Fruit fly (Drosophila melanogaster) whole organism, embryonic: ENCODE measurements around the gene ND-AGGG.
"Not testable (repeated sequence)": the region's sequence is repeated elsewhere in the genome, so short reads cannot be mapped to it uniquely, and the experiment has no call there.

Experiments
- Antp ChIP-seq: fragments of 200-800 bp; sonication (Bioruptor generic); optimal IDR thresholded peaks from 3 replicates; lab custom pipeline; 2016; ENCODE audit warnings: missing biosample characterization, missing genetic modification characterization
- Atf6 ChIP-seq: fragments of 200-800 bp; sonication (Bioruptor generic); IDR thresholded peaks from 2 replicates; pipeline ENCODE4 v1.3.6; 2022; ENCODE audit warnings: missing biosample characterization, missing genetic modification characterization
- BEAF-32 ChIP-seq: fragments of 200-800 bp; sonication (Bioruptor generic); optimal IDR thresholded peaks from 3 replicates; lab custom pipeline; 2017; ENCODE audit warnings: missing biosample characterization, missing genetic modification characterization, mild to moderate bottlenecking, moderate library complexity, missing genetic modification reagents
- Bteb2 ChIP-seq: fragments of 200-800 bp; sonication (Bioruptor generic); optimal IDR thresholded peaks from 2 replicates; lab custom pipeline; 2016; ENCODE audit warnings: missing biosample characterization, missing genetic modification characterization
- CG1024 ChIP-seq: fragments of 200-800 bp; sonication (Bioruptor generic); IDR thresholded peaks from 2 replicates; pipeline ENCODE4 v1.3.6; 2022; ENCODE audit warnings: missing biosample characterization, missing genetic modification characterization
- CG10462 ChIP-seq: fragments of 200-800 bp; sonication (Bioruptor generic); optimal IDR thresholded peaks from 2 replicates; lab custom pipeline; 2016; ENCODE audit warnings: missing biosample characterization, missing genetic modification characterization
- CG11560 ChIP-seq: fragments of 200-800 bp; sonication (Bioruptor generic); IDR thresholded peaks from 3 replicates; pipeline ENCODE4 v1.3.6; 2022; ENCODE audit warnings: missing biosample characterization, missing genetic modification characterization
- CG14710 ChIP-seq: fragments of 200-800 bp; sonication (Bioruptor generic); optimal IDR thresholded peaks from 3 replicates; lab custom pipeline; 2019; ENCODE audit warnings: missing biosample characterization, mild to moderate bottlenecking, missing genetic modification characterization, moderate library complexity
- CG1603 ChIP-seq: fragments of 200-800 bp; sonication (Bioruptor generic); optimal IDR thresholded peaks from 2 replicates; lab custom pipeline; 2019; ENCODE audit warnings: missing biosample characterization, mild to moderate bottlenecking, missing genetic modification characterization, moderate library complexity
- CG17802 ChIP-seq: fragments of 200-800 bp; sonication (Bioruptor generic); optimal IDR thresholded peaks from 2 replicates; lab custom pipeline; 2018; ENCODE audit warnings: missing biosample characterization, mild to moderate bottlenecking, missing genetic modification characterization, moderate library complexity
- CG2129 ChIP-seq: fragments of 200-800 bp; sonication (Bioruptor generic); IDR thresholded peaks from 2 replicates; pipeline ENCODE4 v1.3.6; 2022; ENCODE audit warnings: missing biosample characterization, missing genetic modification characterization; ENCODE audit not compliant: partially characterized antibody
- CG2875 ChIP-seq: fragments of 200-800 bp; sonication (Bioruptor generic); optimal IDR thresholded peaks from 2 replicates; lab custom pipeline; 2017; ENCODE audit warnings: missing biosample characterization, mild to moderate bottlenecking, missing genetic modification characterization, missing genetic modification reagents
- CG30020 ChIP-seq: fragments of 200-800 bp; optimal IDR thresholded peaks from 2 replicates; lab custom pipeline; 2019; ENCODE audit warnings: missing biosample characterization, mild to moderate bottlenecking, missing genetic modification characterization, moderate library complexity
- CG32772 ChIP-seq: fragments of 200-800 bp; sonication (Bioruptor generic); IDR thresholded peaks from 2 replicates; pipeline ENCODE4 v1.3.6; 2022; ENCODE audit warnings: missing biosample characterization, missing genetic modification characterization
- CG4404 ChIP-seq: fragments of 200-800 bp; sonication (Bioruptor generic); IDR thresholded peaks from 2 replicates; pipeline ENCODE4 v1.3.6; 2022; ENCODE audit warnings: missing biosample characterization, missing genetic modification characterization
- CG7357 ChIP-seq: fragments of 200-800 bp; sonication (Bioruptor generic); IDR thresholded peaks from 3 replicates; pipeline ENCODE4 v1.3.6; 2022; ENCODE audit warnings: missing biosample characterization, missing genetic modification characterization
- CG7963 ChIP-seq: fragments of 200-800 bp; sonication (Bioruptor generic); IDR thresholded peaks from 3 replicates; pipeline ENCODE4 v1.3.6; 2022; ENCODE audit warnings: missing biosample characterization, missing genetic modification characterization; ENCODE audit not compliant: partially characterized antibody
- Dref ChIP-seq: fragments of 200-800 bp; sonication (Bioruptor generic); IDR thresholded peaks from 2 replicates; pipeline ENCODE4 v1.3.6; 2022; ENCODE audit warnings: missing biosample characterization, missing genetic modification characterization
- Ets65A ChIP-seq: fragments of 200-800 bp; sonication (Bioruptor generic); peaks from one replicate; lab custom pipeline; 2016; ENCODE audit warnings: missing biosample characterization, missing genetic modification characterization
- HLH4C ChIP-seq: fragments of 200-800 bp; sonication (Bioruptor generic); IDR thresholded peaks from 3 replicates; pipeline ENCODE4 v1.3.6; 2022; ENCODE audit warnings: missing biosample characterization, missing genetic modification characterization; ENCODE audit not compliant: partially characterized antibody
- Lhr ChIP-seq: fragments of 200-800 bp; sonication (Bioruptor generic); optimal IDR thresholded peaks from 3 replicates; lab custom pipeline; 2017; ENCODE audit warnings: mild to moderate bottlenecking, missing biosample characterization, missing genetic modification reagents, missing genetic modification characterization
- Ptx1 ChIP-seq: fragments of 200-800 bp; sonication (Bioruptor generic); IDR thresholded peaks from 2 replicates; pipeline ENCODE4 v1.3.6; 2022; ENCODE audit warnings: missing biosample characterization, missing genetic modification characterization
- Spps ChIP-seq: fragments of 200-800 bp; sonication (Bioruptor generic); optimal IDR thresholded peaks from 2 replicates; lab custom pipeline; 2018; ENCODE audit warnings: missing biosample characterization, mild to moderate bottlenecking, missing genetic modification characterization
- Sry-δ ChIP-seq: fragments of 200-800 bp; sonication (Bioruptor generic); optimal IDR thresholded peaks from 2 replicates; lab custom pipeline; 2016; ENCODE audit warnings: missing biosample characterization, missing genetic modification characterization
- Tbp ChIP-seq: fragments of >200 bp; optimal IDR thresholded peaks from 2 replicates; lab custom pipeline; 2018; ENCODE audit warnings: missing biosample characterization, missing genetic modification characterization
- Trl ChIP-seq, 3 experiments: fragments of >200 bp in 2 of 3; fragments of 200-800 bp in 1 of 3; sonication (Bioruptor generic) in 1 of 3; optimal IDR thresholded peaks; 2 replicates in 1 of 3; 3 replicates in 2 of 3; lab custom pipeline; 2016 to 2017; ENCODE audit warnings: missing biosample characterization in 1 of 3, missing genetic modification characterization in 1 of 3
- ara ChIP-seq: fragments of 200-800 bp; sonication (Bioruptor generic); IDR thresholded peaks from 2 replicates; pipeline ENCODE4 v1.3.6; 2022; ENCODE audit warnings: missing biosample characterization, missing genetic modification characterization
- br ChIP-seq: fragments of >200 bp; optimal IDR thresholded peaks from 2 replicates; lab custom pipeline; 2017
- dmrt11E ChIP-seq: fragments of 200-800 bp; sonication (Bioruptor generic); optimal IDR thresholded peaks from 3 replicates; lab custom pipeline; 2018; ENCODE audit warnings: missing biosample characterization, mild to moderate bottlenecking, missing genetic modification characterization, moderate library complexity
- esg ChIP-seq: fragments of 200-800 bp; sonication (Bioruptor generic); conservative IDR thresholded peaks from 2 replicates; pipeline ENCODE4 v1.3.6; 2022; ENCODE audit warnings: missing biosample characterization, missing genetic modification characterization
- hb ChIP-seq: fragments of 200-800 bp; sonication (Bioruptor generic); IDR thresholded peaks from 3 replicates; pipeline ENCODE4 v1.3.6; 2022; ENCODE audit warnings: missing biosample characterization, missing genetic modification characterization; ENCODE audit not compliant: partially characterized antibody
- inv ChIP-seq: fragments of 200-800 bp; sonication (Bioruptor generic); IDR thresholded peaks from 2 replicates; pipeline ENCODE4 v1.3.6; 2022; ENCODE audit warnings: missing biosample characterization, missing genetic modification characterization; ENCODE audit not compliant: partially characterized antibody
- kni ChIP-seq: fragments of 200-800 bp; sonication (Bioruptor generic); optimal IDR thresholded peaks from 3 replicates; lab custom pipeline; 2017; ENCODE audit warnings: mild to moderate bottlenecking, missing biosample characterization, missing genetic modification reagents, missing genetic modification characterization
- org-1 ChIP-seq: fragments of 200-800 bp; sonication (Bioruptor generic); optimal IDR thresholded peaks from 2 replicates; lab custom pipeline; 2017; ENCODE audit warnings: missing biosample characterization, missing genetic modification characterization
- row ChIP-seq: fragments of 200-800 bp; sonication (Bioruptor generic); IDR thresholded peaks from 3 replicates; pipeline ENCODE4 v1.3.6; 2022; ENCODE audit warnings: missing biosample characterization, missing genetic modification characterization
- scrt ChIP-seq: fragments of 200-800 bp; sonication (Bioruptor generic); optimal IDR thresholded peaks from 2 replicates; lab custom pipeline; 2018; ENCODE audit warnings: missing biosample characterization, mild to moderate bottlenecking, missing genetic modification characterization, moderate library complexity
- sens ChIP-seq: fragments of 200-800 bp; sonication (Bioruptor generic); peaks from one replicate; lab custom pipeline; 2016; ENCODE audit warnings: missing biosample characterization, missing genetic modification characterization
- ssp ChIP-seq: fragments of 200-800 bp; sonication (Bioruptor generic); IDR thresholded peaks from 2 replicates; pipeline ENCODE4 v1.3.6; 2022; ENCODE audit warnings: missing biosample characterization, missing genetic modification characterization
- trem ChIP-seq: fragments of 200-800 bp; optimal IDR thresholded peaks from 3 replicates; lab custom pipeline; 2019; ENCODE audit warnings: missing biosample characterization, mild to moderate bottlenecking, missing genetic modification characterization, moderate library complexity
- zf30C ChIP-seq: fragments of 200-800 bp; sonication (Bioruptor generic); optimal IDR thresholded peaks from 3 replicates; lab custom pipeline; 2018; ENCODE audit warnings: missing biosample characterization, mild to moderate bottlenecking, missing genetic modification characterization

ND-AGGG gene

DNA sequence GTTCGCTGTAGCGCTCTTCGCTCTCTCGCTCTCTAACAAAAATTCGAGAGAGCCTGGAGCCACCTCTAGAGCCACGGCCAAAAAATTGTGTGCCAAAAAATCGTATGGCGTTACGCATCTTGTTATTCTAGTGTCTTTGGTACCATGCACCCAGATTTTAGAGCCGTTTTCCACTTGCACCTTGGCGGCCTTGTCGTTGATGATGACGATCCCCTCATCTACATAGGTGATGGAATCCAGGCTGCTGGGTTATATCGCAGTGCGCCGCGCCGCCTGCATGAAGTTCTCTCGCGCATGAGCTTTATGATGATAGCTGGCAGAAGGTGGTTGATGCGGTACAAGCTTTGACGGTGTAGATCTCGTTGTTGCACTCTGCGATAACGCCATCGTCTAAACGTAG, 46.8 kb upstream of the ND-AGGG start:
- TF ChIP-seq CG4404 (GFP tag; lab: Robert Waterston, UW): peak; percentile 23; the same call in 1 of the 2 replicates
- peak; percentile 9; the same call in 1 of the 2 replicates for TF ChIP-seq CG1024 (GFP tag; lab: Robert Waterston, UW)
- TF ChIP-seq CG7357 (GFP tag; lab: Robert Waterston, UW): peak; percentile 53; the same call in 2 of the 3 replicates
- peak; percentile 34; the same call in 2 of the 3 replicates for TF ChIP-seq HLH4C (GFP tag; lab: Robert Waterston, UW)
- peak in 1 of 2 experiments; percentile 7 for TF ChIP-seq Trl (optimal IDR thresholded peaks at IDR 0.05; lab: Kevin White, UChicago)
- not testable (repeated sequence) for TF ChIP-seq Trl (GFP tag; optimal IDR thresholded peaks at IDR 0.05; lab: Kevin White, UChicago)
- 0 out of 2 replicates have a peak, but pooled peaks have one; percentile 21 for TF ChIP-seq Ptx1 (GFP tag; lab: Robert Waterston, UW)
- TF ChIP-seq CG11560 (tag; lab: Robert Waterston, UW): 0 out of 3 replicates have a peak, but pooled peaks have one; percentile 56
- TF ChIP-seq Ets65A: peak; percentile 9
- TF ChIP-seq ssp: peak; percentile 50; the same call in 1 of the 2 replicates
- peak; percentile 54; the same call in 1 of the 3 replicates for TF ChIP-seq CG7963 (GFP tag; lab: Robert Waterston, UW)
- peak; percentile 46; the same call in 2 of the 3 replicates for TF ChIP-seq hb (GFP tag; lab: Robert Waterston, UW)

DNA sequence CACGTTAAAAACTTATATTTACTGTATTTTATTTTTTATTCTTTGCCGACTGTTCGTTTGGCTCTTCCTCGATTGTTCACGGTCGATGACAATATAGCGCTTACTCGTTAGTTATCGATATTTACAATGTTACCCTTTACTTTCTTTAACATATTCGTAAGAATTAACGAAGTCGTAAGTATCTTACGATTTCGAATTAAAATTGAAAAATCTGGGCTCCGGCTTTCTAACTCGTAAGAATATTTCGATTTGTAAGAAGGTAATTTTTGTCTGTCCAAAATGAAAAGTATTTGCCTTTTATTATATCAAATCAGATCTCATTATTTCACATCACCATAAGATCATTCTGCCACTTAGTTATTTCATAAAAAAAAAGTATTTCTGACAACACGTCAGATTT, 1.1 kb upstream of the ND-AGGG start:
- no peak for TF ChIP-seq ara (GFP tag; lab: Robert Waterston, UW)
- TF ChIP-seq sens (GFP tag; lab: Kevin White, UChicago): peak; percentile 31
- no peak for TF ChIP-seq CG32772 (GFP tag; lab: Robert Waterston, UW)
- peak; percentile 29; the same call in 2 of the 3 replicates for TF ChIP-seq row (GFP tag; lab: Robert Waterston, UW)
- no peak for TF ChIP-seq org-1
- TF ChIP-seq CG1024 (GFP tag; lab: Robert Waterston, UW): peak; percentile 58; the same call in 1 of the 2 replicates
- peak; percentile 56 for TF ChIP-seq CG1603 (tag; lab: Kevin White, UChicago)
- TF ChIP-seq CG14710: peak; percentile 14
- peak; percentile 91 for TF ChIP-seq CG30020 (tag; lab: Kevin White, UChicago)
- TF ChIP-seq trem: no peak
- no peak for TF ChIP-seq Spps (tag; lab: Kevin White, UChicago)
- no peak for TF ChIP-seq br (lab: Kevin White, UChicago)
- no peak for TF ChIP-seq esg (GFP tag; lab: Robert Waterston, UW)
- TF ChIP-seq Atf6 (GFP tag; lab: Robert Waterston, UW): no peak
- no peak for TF ChIP-seq CG10462 (GFP tag; lab: Kevin White, UChicago)
- TF ChIP-seq CG2875: no peak
- TF ChIP-seq Dref (GFP tag; lab: Robert Waterston, UW): peak; percentile 44; the same call in 1 of the 2 replicates
- TF ChIP-seq Sry-δ (GFP tag; lab: Kevin White, UChicago): no peak
- TF ChIP-seq dmrt11E (tag; lab: Kevin White, UChicago): no peak
- no peak for TF ChIP-seq zf30C (GFP tag; lab: Kevin White, UChicago)
- no peak for TF ChIP-seq Antp (GFP tag; lab: Kevin White, UChicago)
- TF ChIP-seq ssp: peak; percentile 75
- TF ChIP-seq kni (GFP tag; lab: Kevin White, UChicago): no peak
- peak; percentile 34 for TF ChIP-seq BEAF-32 (GFP tag; lab: Kevin White, UChicago)
- TF ChIP-seq Ets65A: peak; percentile 31
- peak; percentile 76 for TF ChIP-seq CG17802 (tag; lab: Kevin White, UChicago)
- no peak for TF ChIP-seq inv (GFP tag; lab: Robert Waterston, UW)
- TF ChIP-seq Bteb2 (GFP tag; lab: Kevin White, UChicago): no peak
- no peak for TF ChIP-seq Tbp (GFP tag; lab: Kevin White, UChicago)
- no peak for TF ChIP-seq scrt
- TF ChIP-seq Lhr (GFP tag; lab: Kevin White, UChicago): peak; percentile 11
- no peak for TF ChIP-seq CG2129 (GFP tag; lab: Robert Waterston, UW)
